Worm (Caenorhabditis elegans) whole organism, L3 larva: ENCODE results near the gene Y51H4A.937.
"Not testable (repeated sequence)": the region's sequence is repeated elsewhere in the genome, so short reads cannot be mapped to it uniquely, and the experiment has no call there.

Source experiments
- R02D3.7 ChIP-seq: fragments of 150-350 bp; optimal IDR thresholded peaks from 2 replicates; lab custom pipeline; 2014; ENCODE audit warnings: missing biosample characterization, missing genetic modification characterization
- ama-1 ChIP-seq: fragments of 150-350 bp; optimal IDR thresholded peaks from 2 replicates; lab custom pipeline; 2018
- ceh-16 ChIP-seq: sonication (generic microtip); optimal IDR thresholded peaks from 2 replicates; lab custom pipeline; 2017; ENCODE audit warnings: missing biosample characterization, missing genetic modification characterization
- ceh-28 ChIP-seq: fragments of 150-350 bp; optimal IDR thresholded peaks from 2 replicates; lab custom pipeline; 2014; ENCODE audit warnings: missing biosample characterization, missing genetic modification reagents, missing genetic modification characterization
- ceh-9 ChIP-seq: sonication (generic microtip); optimal IDR thresholded peaks from 2 replicates; lab custom pipeline; 2018; ENCODE audit warnings: missing biosample characterization, missing genetic modification characterization
- egl-27 ChIP-seq: sonication (generic microtip); optimal IDR thresholded peaks from 4 replicates; lab custom pipeline; 2017; ENCODE audit warnings: missing biosample characterization, missing genetic modification reagents, missing genetic modification characterization
- egl-5 ChIP-seq: fragments of 150-350 bp; optimal IDR thresholded peaks from 2 replicates; lab custom pipeline; 2017; ENCODE audit warnings: missing biosample characterization, missing genetic modification reagents, missing genetic modification characterization, inconsistent platforms
- elt-2 ChIP-seq: sonication (generic microtip); optimal IDR thresholded peaks from 2 replicates; lab custom pipeline; 2016; ENCODE audit warnings: missing genetic modification reagents, mild to moderate bottlenecking, missing genetic modification characterization, missing compliant biosample characterization
- elt-3 ChIP-seq, 3 experiments: fragments of 150-350 bp in 1 of 3; sonication (generic microtip) in 2 of 3; optimal IDR thresholded peaks; 2 replicates in 2 of 3; 4 replicates in 1 of 3; lab custom pipeline; 2014 to 2017; ENCODE audit warnings: missing biosample characterization in 3 of 3, missing genetic modification characterization in 3 of 3
- eor-1 ChIP-seq, 2 experiments: fragments of 150-350 bp; optimal IDR thresholded peaks; 2 replicates each; lab custom pipeline; 2014 to 2018; ENCODE audit warnings: missing biosample characterization in 2 of 2, missing genetic modification characterization in 2 of 2
- fkh-10 ChIP-seq: sonication (generic microtip); optimal IDR thresholded peaks from 2 replicates; lab custom pipeline; 2017; ENCODE audit warnings: missing biosample characterization, missing genetic modification reagents, missing genetic modification characterization
- fos-1 ChIP-seq: fragments of 150-350 bp; optimal IDR thresholded peaks from 2 replicates; lab custom pipeline; 2014; ENCODE audit warnings: missing biosample characterization, missing genetic modification characterization
- hmg-11 ChIP-seq: sonication (generic microtip); optimal IDR thresholded peaks from 2 replicates; lab custom pipeline; 2016; ENCODE audit warnings: missing genetic modification characterization, missing compliant biosample characterization
- jun-1 ChIP-seq: fragments of 150-350 bp; optimal IDR thresholded peaks from 2 replicates; lab custom pipeline; 2014; ENCODE audit warnings: missing biosample characterization, missing genetic modification reagents, missing genetic modification characterization
- lin-15B ChIP-seq: fragments of 150-350 bp; optimal IDR thresholded peaks from 2 replicates; lab custom pipeline; 2014; ENCODE audit warnings: missing biosample characterization, missing genetic modification characterization
- lsy-12 ChIP-seq: sonication (generic microtip); optimal IDR thresholded peaks from 2 replicates; lab custom pipeline; 2016; ENCODE audit warnings: mild to moderate bottlenecking, missing genetic modification characterization, missing compliant biosample characterization
- mdl-1 ChIP-seq: fragments of 150-350 bp; optimal IDR thresholded peaks from 2 replicates; lab custom pipeline; 2014; ENCODE audit warnings: missing biosample characterization, missing genetic modification characterization
- mml-1 ChIP-seq: fragments of 150-350 bp; sonication (generic microtip); optimal IDR thresholded peaks from 3 replicates; lab custom pipeline; 2014; ENCODE audit warnings: missing biosample characterization, missing genetic modification characterization
- nhr-11 ChIP-seq: fragments of 150-350 bp; optimal IDR thresholded peaks from 2 replicates; lab custom pipeline; 2014; ENCODE audit warnings: missing biosample characterization, missing genetic modification characterization
- nhr-12 ChIP-seq: fragments of 150-350 bp; optimal IDR thresholded peaks from 2 replicates; lab custom pipeline; 2014; ENCODE audit warnings: missing biosample characterization, missing genetic modification characterization
- nhr-23 ChIP-seq: fragments of 150-350 bp; optimal IDR thresholded peaks from 2 replicates; lab custom pipeline; 2014; ENCODE audit warnings: missing biosample characterization, missing genetic modification reagents, missing genetic modification characterization
- nhr-25 ChIP-seq: sonication (generic microtip); optimal IDR thresholded peaks from 2 replicates; lab custom pipeline; 2017; ENCODE audit warnings: missing biosample characterization, missing genetic modification characterization
- nhr-43 ChIP-seq: sonication (generic microtip); optimal IDR thresholded peaks from 2 replicates; lab custom pipeline; 2016; ENCODE audit warnings: mild to moderate bottlenecking, missing genetic modification characterization, missing compliant biosample characterization; ENCODE audit not compliant: poor library complexity, severe bottlenecking
- nhr-76 ChIP-seq: fragments of 150-350 bp; sonication (generic microtip); optimal IDR thresholded peaks from 5 replicates; lab custom pipeline; 2014; ENCODE audit warnings: missing biosample characterization, missing genetic modification characterization
- pha-4 ChIP-seq: fragments of 150-350 bp; optimal IDR thresholded peaks from 2 replicates; lab custom pipeline; 2014; ENCODE audit warnings: missing biosample characterization, missing genetic modification reagents, missing genetic modification characterization
- pqm-1 ChIP-seq: fragments of 150-350 bp; optimal IDR thresholded peaks from 2 replicates; lab custom pipeline; 2017; ENCODE audit warnings: missing biosample characterization, missing genetic modification characterization, inconsistent platforms
- sea-2 ChIP-seq: fragments of 150-350 bp; sonication (generic microtip); optimal IDR thresholded peaks from 4 replicates; lab custom pipeline; 2014; ENCODE audit warnings: missing biosample characterization, missing genetic modification reagents, missing genetic modification characterization
- skn-1 ChIP-seq: fragments of 150-350 bp; optimal IDR thresholded peaks from 2 replicates; lab custom pipeline; 2014; ENCODE audit warnings: missing biosample characterization, missing genetic modification characterization
- unc-62 ChIP-seq: fragments of 150-350 bp; sonication (generic microtip); optimal IDR thresholded peaks from 4 replicates; lab custom pipeline; 2014; ENCODE audit warnings: missing biosample characterization, missing genetic modification reagents, missing genetic modification characterization
- zag-1 ChIP-seq: fragments of 150-350 bp; optimal IDR thresholded peaks from 2 replicates; lab custom pipeline; 2014; ENCODE audit warnings: missing biosample characterization, missing genetic modification characterization
- ztf-11 ChIP-seq: fragments of 150-350 bp; optimal IDR thresholded peaks from 2 replicates; lab custom pipeline; 2014; ENCODE audit warnings: missing biosample characterization, missing genetic modification characterization

Y51H4A.937 gene

ce11 chrIV:16505632-16506203, 22.8 kb upstream of the Y51H4A.937 start, which contains the start of gene zip-7:
Gene zip-7, minus strand, starts transcription at chrIV:16505682.
- no peak for TF ChIP-seq R02D3.7 (tag; lab: Kevin White, UChicago)
- TF ChIP-seq ceh-16 (tag; lab: Kevin White, UChicago) = no peak
- TF ChIP-seq fkh-10 (GFP tag; lab: Kevin White, UChicago) = no peak
- TF ChIP-seq egl-5 (tag; lab: Kevin White, UChicago) = no peak

ce11 chrIV:16507132-16507531, 21.3 kb upstream of the Y51H4A.937 start, which contains the start of gene Y51H4A.935:
Gene Y51H4A.935, minus strand, starts transcription at chrIV:16507232.
- TF ChIP-seq ceh-28 (tag; lab: Kevin White, UChicago); R02D3.7 (tag; lab: Kevin White, UChicago); sea-2 (GFP tag; lab: Kevin White, UChicago): not testable (repeated sequence)

ce11 chrIV:16525018-16525417, 3.5 kb upstream of the Y51H4A.937 start:
- TF ChIP-seq ceh-28 (tag; lab: Kevin White, UChicago) (no peak), skn-1 (no peak), R02D3.7 (tag; lab: Kevin White, UChicago) (no peak), lsy-12 (tag; lab: Kevin White, UChicago) (no peak), lin-15B (tag; lab: Kevin White, UChicago) (no peak), unc-62 (GFP tag; lab: Kevin White, UChicago) (no peak), mml-1 (tag; lab: Kevin White, UChicago) (no peak), fos-1 (tag; lab: Kevin White, UChicago) (no peak), pqm-1 (tag; lab: Kevin White, UChicago) (peak; percentile 46), nhr-23 (tag; lab: Kevin White, UChicago) (no peak), elt-2 (tag; lab: Kevin White, UChicago) (peak; percentile 73), ceh-9 (tag; lab: Kevin White, UChicago) (no peak), nhr-43 (tag; lab: Kevin White, UChicago) (no peak), zag-1 (no peak), nhr-25 (no peak)

- TF ChIP-seq nhr-12 (no peak), unc-62 (GFP tag; lab: Kevin White, UChicago) (no peak), sea-2 (GFP tag; lab: Kevin White, UChicago) (no peak), mdl-1 (tag; lab: Kevin White, UChicago) (no peak)
These were observed 2.4 kb upstream of the Y51H4A.937 start, which contains the start of gene Y51H4A.5 for ce11 chrIV:16526038-16526437. Gene Y51H4A.5, minus strand, starts transcription at chrIV:16526138.

- TF ChIP-seq mml-1 (tag; lab: Kevin White, UChicago) (no peak), fos-1 (tag; lab: Kevin White, UChicago) (no peak), lin-15B (tag; lab: Kevin White, UChicago) (no peak), ztf-11 (tag; lab: Kevin White, UChicago) (no peak), nhr-76 (tag; lab: Kevin White, UChicago) (no peak), eor-1 (tag; optimal IDR thresholded peaks at IDR 0.05; lab: Kevin White, UChicago) (no peak), hmg-11 (no peak)
These were observed 4.9 kb downstream of the Y51H4A.937 start, which contains the start of gene Y51H4A.6 for ce11 chrIV:16533361-16533760. Gene Y51H4A.6, plus strand, starts transcription at chrIV:16533661.

- TF ChIP-seq ceh-16 (tag; lab: Kevin White, UChicago) (no peak), lin-15B (tag; lab: Kevin White, UChicago) (no peak), ztf-11 (tag; lab: Kevin White, UChicago) (no peak), pqm-1 (tag; lab: Kevin White, UChicago) (no peak), ama-1 (lab: Kevin White, UChicago) (no peak), pha-4 (tag; lab: Kevin White, UChicago) (no peak), egl-27 (tag; lab: Kevin White, UChicago) (no peak), nhr-12 (no peak), nhr-43 (tag; lab: Kevin White, UChicago) (no peak), elt-2 (tag; lab: Kevin White, UChicago) (no peak), sea-2 (GFP tag; lab: Kevin White, UChicago) (no peak), jun-1 (no peak), elt-3 (tag; optimal IDR thresholded peaks at IDR 0.05; lab: Kevin White, UChicago) (no peak), nhr-25 (no peak), nhr-11 (no peak)
- TF ChIP-seq, all 47 proteins: peak for 0
These were observed 6.4 kb downstream of the Y51H4A.937 start for ce11 chrIV:16534900-16535299.
